Fruit fly (Drosophila melanogaster) whole organism, embryonic: ENCODE results near the gene ND-24.
A peak's percentile ranks its signal among the peaks of the same experiment; 100 is the strongest.

Source experiments
- ATbp ChIP-seq: fragments of 200-800 bp; sonication (Bioruptor generic); optimal IDR thresholded peaks from 2 replicates; lab custom pipeline; 2017; ENCODE audit warnings: missing biosample characterization, mild to moderate bottlenecking, missing genetic modification characterization, missing genetic modification reagents
- Bgb ChIP-seq: fragments of 200-800 bp; sonication (Bioruptor generic); IDR thresholded peaks from 2 replicates; pipeline ENCODE4 v1.3.6; 2022; ENCODE audit warnings: missing biosample characterization, missing genetic modification characterization; ENCODE audit not compliant: partially characterized antibody
- CG10209 ChIP-seq: fragments of 200-800 bp; sonication (Bioruptor generic); optimal IDR thresholded peaks from 3 replicates; lab custom pipeline; 2017; ENCODE audit warnings: missing biosample characterization, mild to moderate bottlenecking, missing genetic modification characterization, missing genetic modification reagents
- CG10366 ChIP-seq: fragments of 200-800 bp; sonication (Bioruptor generic); IDR thresholded peaks from 2 replicates; pipeline ENCODE4 v1.3.6; 2022; ENCODE audit warnings: missing biosample characterization, missing genetic modification characterization
- CG11560 ChIP-seq: fragments of 200-800 bp; sonication (Bioruptor generic); IDR thresholded peaks from 3 replicates; pipeline ENCODE4 v1.3.6; 2022; ENCODE audit warnings: missing biosample characterization, missing genetic modification characterization
- CG12236 ChIP-seq: fragments of 200-800 bp; sonication (Bioruptor generic); optimal IDR thresholded peaks from 2 replicates; lab custom pipeline; 2016; ENCODE audit warnings: missing biosample characterization, missing genetic modification characterization
- CG15011 ChIP-seq: fragments of 200-800 bp; sonication (Bioruptor generic); optimal IDR thresholded peaks from 3 replicates; lab custom pipeline; 2018; ENCODE audit warnings: missing biosample characterization, mild to moderate bottlenecking, missing genetic modification characterization
- CG1602 ChIP-seq: fragments of 200-800 bp; sonication (Bioruptor generic); optimal IDR thresholded peaks from 3 replicates; lab custom pipeline; 2016; ENCODE audit warnings: missing biosample characterization, missing genetic modification characterization
- CG16779 ChIP-seq: fragments of 200-800 bp; sonication (Bioruptor generic); IDR thresholded peaks from 2 replicates; pipeline ENCODE4 v1.3.6; 2022; ENCODE audit warnings: missing biosample characterization, missing genetic modification characterization
- CG18262 ChIP-seq: fragments of 200-800 bp; optimal IDR thresholded peaks from 3 replicates; lab custom pipeline; 2019; ENCODE audit warnings: missing biosample characterization, mild to moderate bottlenecking, missing genetic modification characterization, moderate library complexity
- CG18599 ChIP-seq: fragments of 200-800 bp; sonication (Bioruptor generic); optimal IDR thresholded peaks from 3 replicates; lab custom pipeline; 2017; ENCODE audit warnings: missing biosample characterization, missing genetic modification characterization, mild to moderate bottlenecking, moderate library complexity, missing genetic modification reagents
- CG30020 ChIP-seq: fragments of 200-800 bp; optimal IDR thresholded peaks from 2 replicates; lab custom pipeline; 2019; ENCODE audit warnings: missing biosample characterization, mild to moderate bottlenecking, missing genetic modification characterization, moderate library complexity
- CG32532 ChIP-seq: fragments of 200-800 bp; sonication (Bioruptor generic); IDR thresholded peaks from 2 replicates; pipeline ENCODE4 v1.3.6; 2022; ENCODE audit warnings: missing biosample characterization, missing genetic modification characterization
- CG34224 ChIP-seq: fragments of 200-800 bp; sonication (Bioruptor generic); IDR thresholded peaks from 3 replicates; pipeline ENCODE4 v1.3.6; 2022; ENCODE audit warnings: missing biosample characterization, missing genetic modification characterization; ENCODE audit not compliant: partially characterized antibody
- CG4282 ChIP-seq: fragments of 200-800 bp; sonication (Bioruptor generic); optimal IDR thresholded peaks from 2 replicates; lab custom pipeline; 2016; ENCODE audit warnings: missing biosample characterization, missing genetic modification characterization
- CG4424 ChIP-seq: fragments of 200-800 bp; sonication (Bioruptor generic); optimal IDR thresholded peaks from 3 replicates; lab custom pipeline; 2016; ENCODE audit warnings: missing biosample characterization, missing genetic modification characterization
- CG4854 ChIP-seq: fragments of 200-800 bp; sonication (Bioruptor generic); optimal IDR thresholded peaks from 2 replicates; lab custom pipeline; 2016; ENCODE audit warnings: missing biosample characterization, missing genetic modification characterization, inconsistent platforms
- CG6175 ChIP-seq: fragments of 200-800 bp; sonication (Bioruptor generic); IDR thresholded peaks from 3 replicates; pipeline ENCODE4 v1.3.6; 2022; ENCODE audit warnings: missing biosample characterization, missing genetic modification characterization
- CG6765 ChIP-seq: fragments of 200-800 bp; sonication (Bioruptor generic); optimal IDR thresholded peaks from 3 replicates; lab custom pipeline; 2017; ENCODE audit warnings: missing biosample characterization, mild to moderate bottlenecking, missing genetic modification characterization
- CG6813 ChIP-seq: fragments of 200-800 bp; sonication (Bioruptor generic); optimal IDR thresholded peaks from 2 replicates; lab custom pipeline; 2017; ENCODE audit warnings: missing biosample characterization, missing genetic modification characterization, mild to moderate bottlenecking, moderate library complexity, missing genetic modification reagents
- CG7928 ChIP-seq: fragments of 200-800 bp; sonication (Bioruptor generic); optimal IDR thresholded peaks from 2 replicates; lab custom pipeline; 2017; ENCODE audit warnings: missing biosample characterization, mild to moderate bottlenecking, missing genetic modification characterization
- CG8924 ChIP-seq: fragments of 200-800 bp; optimal IDR thresholded peaks from 3 replicates; lab custom pipeline; 2019; ENCODE audit warnings: missing biosample characterization, mild to moderate bottlenecking, missing genetic modification characterization, moderate library complexity
- Doc2 ChIP-seq: fragments of 200-800 bp; sonication (Bioruptor generic); IDR thresholded peaks from 2 replicates; pipeline ENCODE4 v1.3.6; 2022; ENCODE audit warnings: missing biosample characterization, missing genetic modification characterization
- Hand ChIP-seq: fragments of 200-800 bp; sonication (Bioruptor generic); optimal IDR thresholded peaks from 2 replicates; lab custom pipeline; 2017; ENCODE audit warnings: mild to moderate bottlenecking, missing biosample characterization, missing genetic modification reagents, missing genetic modification characterization
- Hr78 ChIP-seq, 2 experiments: fragments of 200-800 bp in 1 of 2; fragments of >200 bp in 1 of 2; sonication (Bioruptor generic) in 1 of 2; optimal IDR thresholded peaks; 2 replicates each; lab custom pipeline; 2017 to 2019; ENCODE audit warnings: missing biosample characterization in 2 of 2, missing genetic modification characterization in 2 of 2, mild to moderate bottlenecking in 1 of 2, moderate library complexity in 1 of 2
- Lim3 ChIP-seq: fragments of 200-800 bp; sonication (Bioruptor generic); IDR thresholded peaks from 2 replicates; pipeline ENCODE4 v1.3.6; 2022; ENCODE audit warnings: missing biosample characterization, missing genetic modification characterization
- Myb ChIP-seq: fragments of 200-800 bp; sonication (Bioruptor generic); optimal IDR thresholded peaks from 2 replicates; lab custom pipeline; 2016; ENCODE audit warnings: missing biosample characterization, missing genetic modification characterization
- NC2β ChIP-seq: fragments of 200-800 bp; sonication (Bioruptor generic); optimal IDR thresholded peaks from 2 replicates; lab custom pipeline; 2016; ENCODE audit warnings: missing biosample characterization, missing genetic modification characterization
- NK7.1 ChIP-seq: fragments of 200-800 bp; sonication (Bioruptor generic); optimal IDR thresholded peaks from 3 replicates; lab custom pipeline; 2016; ENCODE audit warnings: missing biosample characterization, missing genetic modification characterization
- PHDP ChIP-seq: fragments of 200-800 bp; sonication (Bioruptor generic); optimal IDR thresholded peaks from 3 replicates; lab custom pipeline; 2018; ENCODE audit warnings: missing biosample characterization, mild to moderate bottlenecking, missing genetic modification characterization, moderate library complexity
- Pdp1 ChIP-seq, 2 experiments: fragments of 200-800 bp; sonication (Bioruptor generic); optimal IDR thresholded peaks; 3 replicates each; lab custom pipeline; 2016; ENCODE audit warnings: missing biosample characterization in 2 of 2, missing genetic modification characterization in 2 of 2, mild to moderate bottlenecking in 1 of 2, moderate library complexity in 1 of 2
- Poxn ChIP-seq: fragments of 200-800 bp; sonication (Bioruptor generic); IDR thresholded peaks from 2 replicates; pipeline ENCODE4 v1.3.6; 2022; ENCODE audit warnings: missing biosample characterization, missing genetic modification characterization
- Rfx ChIP-seq: fragments of 200-800 bp; sonication (Bioruptor generic); IDR thresholded peaks from 2 replicates; pipeline ENCODE4 v1.3.6; 2022; ENCODE audit warnings: missing biosample characterization, missing genetic modification characterization
- Taf1 ChIP-seq: fragments of 200-800 bp; sonication (Bioruptor generic); IDR thresholded peaks from 2 replicates; pipeline ENCODE4 v1.3.6; 2022; ENCODE audit warnings: missing biosample characterization, missing genetic modification characterization
- Xrp1 ChIP-seq: fragments of 200-800 bp; sonication (Bioruptor generic); IDR thresholded peaks from 2 replicates; pipeline ENCODE4 v1.3.6; 2022; ENCODE audit warnings: missing biosample characterization, missing genetic modification characterization
- al ChIP-seq: fragments of 200-800 bp; sonication (Bioruptor generic); IDR thresholded peaks from 2 replicates; pipeline ENCODE4 v1.3.6; 2022; ENCODE audit warnings: missing biosample characterization, missing genetic modification characterization
- br ChIP-seq: fragments of >200 bp; optimal IDR thresholded peaks from 2 replicates; lab custom pipeline; 2017
- chif ChIP-seq, 2 experiments: fragments of 200-800 bp; sonication (Bioruptor generic); optimal IDR thresholded peaks; 3 replicates each; lab custom pipeline; 2016; ENCODE audit warnings: missing biosample characterization in 2 of 2, missing genetic modification characterization in 2 of 2
- kah ChIP-seq: fragments of 200-800 bp; sonication (Bioruptor generic); optimal IDR thresholded peaks from 2 replicates; lab custom pipeline; 2018; ENCODE audit warnings: missing biosample characterization, mild to moderate bottlenecking, missing genetic modification characterization
- lbe ChIP-seq: fragments of 200-800 bp; sonication (Bioruptor generic); optimal IDR thresholded peaks from 2 replicates; lab custom pipeline; 2016; ENCODE audit warnings: missing biosample characterization, mild to moderate bottlenecking, missing genetic modification characterization
- mam ChIP-seq: fragments of 200-800 bp; sonication (Bioruptor generic); optimal IDR thresholded peaks from 3 replicates; lab custom pipeline; 2016; ENCODE audit warnings: missing biosample characterization, missing genetic modification characterization
- pb ChIP-seq: fragments of 200-800 bp; sonication (Bioruptor generic); optimal IDR thresholded peaks from 3 replicates; lab custom pipeline; 2016; ENCODE audit warnings: missing biosample characterization, missing genetic modification characterization
- peb ChIP-seq: fragments of 200-800 bp; sonication (Bioruptor generic); IDR thresholded peaks from 2 replicates; pipeline ENCODE4 v1.3.6; 2022; ENCODE audit warnings: missing biosample characterization, missing genetic modification characterization
- phol ChIP-seq: fragments of 200-800 bp; sonication (Bioruptor generic); optimal IDR thresholded peaks from 3 replicates; lab custom pipeline; 2018; ENCODE audit warnings: missing biosample characterization, mild to moderate bottlenecking, missing genetic modification characterization, moderate library complexity
- sd ChIP-seq: fragments of 200-800 bp; sonication (Bioruptor generic); optimal IDR thresholded peaks from 3 replicates; lab custom pipeline; 2018; ENCODE audit warnings: missing biosample characterization, mild to moderate bottlenecking, missing genetic modification characterization, moderate library complexity
- so ChIP-seq: fragments of 200-800 bp; sonication (Bioruptor generic); IDR thresholded peaks from 3 replicates; pipeline ENCODE4 v1.3.6; 2022; ENCODE audit warnings: missing biosample characterization, missing genetic modification characterization
- ssp ChIP-seq: fragments of 200-800 bp; sonication (Bioruptor generic); IDR thresholded peaks from 2 replicates; pipeline ENCODE4 v1.3.6; 2022; ENCODE audit warnings: missing biosample characterization, missing genetic modification characterization
- tgo ChIP-seq: fragments of 200-800 bp; sonication (Bioruptor generic); IDR thresholded peaks from 3 replicates; pipeline ENCODE4 v1.3.6; 2022; ENCODE audit warnings: missing biosample characterization, missing genetic modification characterization
- tio ChIP-seq: fragments of 200-800 bp; sonication (Bioruptor generic); optimal IDR thresholded peaks from 2 replicates; lab custom pipeline; 2017; ENCODE audit warnings: missing biosample characterization, missing genetic modification characterization, inconsistent platforms
- unpg ChIP-seq: fragments of 200-800 bp; sonication (Bioruptor generic); optimal IDR thresholded peaks from 3 replicates; lab custom pipeline; 2018; ENCODE audit warnings: missing biosample characterization, mild to moderate bottlenecking, missing genetic modification characterization, moderate library complexity
- vvl ChIP-seq: fragments of 200-800 bp; sonication (Bioruptor generic); IDR thresholded peaks from 2 replicates; pipeline ENCODE4 v1.3.6; 2022; ENCODE audit warnings: missing biosample characterization, missing genetic modification characterization

Gene ND-24

dm6 chrX:17595822-17596221, 36.1 kb upstream of the ND-24 start (continued):
- TF ChIP-seq pb (GFP tag; lab: Kevin White, UChicago) (no peak), Myb (GFP tag; lab: Kevin White, UChicago) (no peak), kah (GFP tag; lab: Kevin White, UChicago) (peak; percentile 6), NK7.1 (GFP tag; lab: Kevin White, UChicago) (no peak), CG4424 (GFP tag; lab: Kevin White, UChicago) (peak; percentile 73), Lim3 (GFP tag; lab: Robert Waterston, UW) (peak; percentile 45; the same call in 1 of the 2 replicates), vvl (GFP tag; lab: Robert Waterston, UW) (peak; percentile 92), ATbp (GFP tag; lab: Kevin White, UChicago) (peak; percentile 52), Pdp1 (GFP tag; optimal IDR thresholded peaks at IDR 0.05; lab: Kevin White, UChicago) (peak; percentile 49 to 67), Rfx (GFP tag; lab: Robert Waterston, UW) (peak; percentile 93), unpg (GFP tag; lab: Kevin White, UChicago) (peak; percentile 71), Xrp1 (GFP tag; lab: Robert Waterston, UW) (peak; percentile 86), CG10209 (GFP tag; lab: Kevin White, UChicago) (peak; percentile 78), phol (tag; lab: Kevin White, UChicago) (peak; percentile 63), peb (GFP tag; lab: Robert Waterston, UW) (peak; percentile 45; the same call in 1 of the 2 replicates), so (GFP tag; lab: Robert Waterston, UW) (peak; percentile 91), Hr78 (GFP tag; optimal IDR thresholded peaks at IDR 0.05; lab: Kevin White, UChicago) (no peak), CG32532 (GFP tag; lab: Robert Waterston, UW) (peak; percentile 90), Taf1 (GFP tag; lab: Robert Waterston, UW) (peak; percentile 75), br (lab: Kevin White, UChicago) (no peak), al (peak; percentile 89), CG6175 (GFP tag; lab: Robert Waterston, UW) (peak; percentile 69; the same call in 2 of the 3 replicates), CG15011 (GFP tag; lab: Kevin White, UChicago) (peak; percentile 67), NC2β (peak; percentile 1), CG6813 (GFP tag; lab: Kevin White, UChicago) (peak; percentile 57), sd (peak; percentile 82), tgo (GFP tag; lab: Robert Waterston, UW) (peak; percentile 83), Doc2 (no peak; the same call in 1 of the 2 replicates), CG1602 (GFP tag; lab: Kevin White, UChicago) (peak; percentile 63), CG30020 (no peak), ssp (GFP tag; lab: Robert Waterston, UW) (peak; percentile 69), Poxn (peak; percentile 75), CG10366 (GFP tag; lab: Robert Waterston, UW) (peak; percentile 80), CG11560 (tag; lab: Robert Waterston, UW) (peak; percentile 62; the same call in 2 of the 3 replicates), Bgb (no peak), mam (GFP tag; lab: Kevin White, UChicago) (peak; percentile 54), CG12236 (GFP tag; lab: Kevin White, UChicago) (no peak), CG4282 (no peak), CG7928 (GFP tag; lab: Kevin White, UChicago) (peak; percentile 49), chif (GFP tag; optimal IDR thresholded peaks at IDR 0.05; lab: Kevin White, UChicago) (peak; percentile 27 to 57), tio (GFP tag; lab: Kevin White, UChicago) (no peak), CG4854 (GFP tag; lab: Kevin White, UChicago) (peak; percentile 42), Hand (peak; percentile 54), CG6765 (GFP tag; lab: Kevin White, UChicago) (peak; percentile 57), CG16779 (GFP tag; lab: Robert Waterston, UW) (peak; percentile 78), lbe (GFP tag; lab: Kevin White, UChicago) (peak; percentile 89), CG18262 (tag; lab: Kevin White, UChicago) (peak; percentile 71), CG18599 (GFP tag; lab: Kevin White, UChicago) (peak; percentile 86), CG8924 (tag; lab: Kevin White, UChicago) (peak; percentile 72), PHDP (peak; percentile 78), CG34224 (no peak)
